Worm (Caenorhabditis elegans): ENCODE measurements around the gene cpr-2.

DNA sequence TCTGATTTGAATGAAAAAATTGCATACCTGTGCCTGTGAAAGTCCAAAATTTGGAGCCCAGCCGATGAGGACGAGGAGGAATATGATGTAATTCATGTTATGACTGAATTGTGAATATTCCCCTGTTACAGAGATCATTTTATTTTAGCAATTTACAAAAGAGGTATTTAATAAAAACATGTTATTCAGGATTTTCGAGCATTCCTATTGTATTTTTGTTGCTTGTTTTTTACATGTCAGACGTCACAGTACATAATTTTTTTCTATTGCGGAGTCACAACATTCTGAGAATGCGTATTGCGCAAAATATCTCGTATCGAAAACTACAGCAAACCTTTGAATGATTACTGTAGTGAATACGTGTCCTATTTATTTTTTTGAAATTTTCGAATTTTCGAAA, 30.7 kb downstream of the cpr-2 start, which contains the start of gene F36D3.14:
- TF ChIP-seq him-1 (tag; optimal IDR thresholded peaks at IDR 0.05) (no peak), dao-5 (tag; optimal IDR thresholded peaks at IDR 0.05) (no peak), W03F9.2 (tag; optimal IDR thresholded peaks at IDR 0.05) (no peak)
